Fruit fly (Drosophila melanogaster) whole organism: ENCODE results near the gene TM9SF4.

Source experiments
- CG8478 ChIP-seq: fragments of >200 bp; optimal IDR thresholded peaks from 2 replicates; lab custom pipeline; 2018; ENCODE audit warnings: inconsistent platforms
- EcR ChIP-seq, 2 experiments: fragments of >200 bp; optimal IDR thresholded peaks; 2 replicates each; lab custom pipeline; 2017; ENCODE audit warnings: missing biosample characterization in 2 of 2, missing genetic modification characterization in 2 of 2, missing genetic modification reagents in 2 of 2
- pan ChIP-seq: fragments of >200 bp; optimal IDR thresholded peaks from 2 replicates; lab custom pipeline; 2017
- psq ChIP-seq: fragments of >200 bp; optimal IDR thresholded peaks from 2 replicates; lab custom pipeline; 2017
- usp ChIP-seq: fragments of >200 bp; optimal IDR thresholded peaks from 2 replicates; lab custom pipeline; 2017; ENCODE audit warnings: missing biosample characterization, missing genetic modification characterization, mixed read lengths

DNA sequence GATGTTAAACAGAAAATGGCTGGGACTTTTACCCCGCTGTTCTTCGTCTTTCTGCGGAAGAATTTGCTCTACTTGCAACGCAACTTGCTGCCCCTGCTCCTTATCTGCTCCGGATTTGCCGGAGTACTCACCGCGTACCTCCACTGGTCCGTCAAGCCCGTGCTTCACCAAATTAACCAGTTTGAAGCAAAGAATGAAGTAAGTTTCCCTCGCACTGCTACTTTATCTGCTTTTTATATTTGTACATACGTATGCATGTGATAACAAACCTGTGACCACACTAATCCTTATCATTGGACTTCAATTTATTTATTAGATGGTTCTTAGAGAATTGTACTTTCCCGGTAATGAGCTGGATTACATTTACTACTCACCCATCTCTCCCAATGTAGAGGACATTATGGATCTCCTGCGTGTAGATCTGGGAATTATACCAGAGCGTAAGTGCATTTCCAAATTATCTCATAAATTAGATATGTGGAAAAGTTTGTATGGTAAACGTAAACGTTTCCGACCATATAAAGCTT, 37.5 kb downstream of the TM9SF4 start, which contains the start of gene CG16890:
- no peak for TF ChIP-seq psq (lab: Kevin White, UChicago)
- no peak for TF ChIP-seq pan
- TF ChIP-seq EcR (GFP tag; optimal IDR thresholded peaks at IDR 0.05; lab: Kevin White, UChicago) = no peak
- no peak for TF ChIP-seq usp (GFP tag; lab: Kevin White, UChicago)
- TF ChIP-seq CG8478 (lab: Kevin White, UChicago) = no peak
